Worm (Caenorhabditis elegans) whole organism, young adult: ENCODE data around the gene F07B10.4.

ENCODE experiments used
- B0035.1 ChIP-seq: sonication (generic microtip); optimal IDR thresholded peaks from 2 replicates; lab custom pipeline; 2016; ENCODE audit warnings: missing genetic modification characterization, mild to moderate bottlenecking, missing compliant biosample characterization, missing genotype, missing genetic modification reagents
- B0261.1 ChIP-seq: sonication (generic microtip); optimal IDR thresholded peaks from 2 replicates; lab custom pipeline; 2016; ENCODE audit warnings: mild to moderate bottlenecking, missing genetic modification characterization, moderate library complexity, missing compliant biosample characterization
- C06A6.2 ChIP-seq: fragments of 200-800 bp; sonication (Bioruptor generic); conservative IDR thresholded peaks from 2 replicates; pipeline ENCODE4 v1.3.6; 2022; ENCODE audit warnings: missing genetic modification characterization, missing compliant biosample characterization
- F10E7.11 ChIP-seq: sonication (generic microtip); optimal IDR thresholded peaks from 2 replicates; lab custom pipeline; 2017; ENCODE audit warnings: mild to moderate bottlenecking, missing genetic modification characterization, moderate library complexity, missing compliant biosample characterization
- F22D6.2 ChIP-seq: sonication (generic microtip); optimal IDR thresholded peaks from 2 replicates; lab custom pipeline; 2016; ENCODE audit warnings: mild to moderate bottlenecking, missing genetic modification characterization, missing compliant biosample characterization
- F37B4.10 ChIP-seq: fragments of 200-800 bp; sonication (Bioruptor generic); IDR thresholded peaks from 2 replicates; pipeline ENCODE4 v1.3.6; 2022; ENCODE audit warnings: missing genetic modification characterization, missing compliant biosample characterization
- F39B2.1 ChIP-seq: fragments of 200-800 bp; sonication (Bioruptor generic); IDR thresholded peaks from 2 replicates; pipeline ENCODE4 v1.3.6; 2022; ENCODE audit warnings: missing genetic modification reagents, missing genetic modification characterization, missing compliant biosample characterization
- F49E8.2 ChIP-seq: sonication (generic microtip); optimal IDR thresholded peaks from 3 replicates; lab custom pipeline; 2017; ENCODE audit warnings: missing genetic modification characterization, mild to moderate bottlenecking, missing compliant biosample characterization, antibody characterized with exemption, moderate library complexity; ENCODE audit not compliant: insufficient read depth
- F55B11.4 ChIP-seq: sonication (generic microtip); optimal IDR thresholded peaks from 2 replicates; lab custom pipeline; 2016; ENCODE audit warnings: missing compliant biosample characterization, missing genetic modification characterization, borderline replicate concordance; ENCODE audit not compliant: insufficient read depth
- F57C9.4 ChIP-seq: sonication (generic microtip); optimal IDR thresholded peaks from 2 replicates; lab custom pipeline; 2017; ENCODE audit warnings: mild to moderate bottlenecking, missing genetic modification characterization, missing compliant biosample characterization
- T07F8.4 ChIP-seq: sonication (generic microtip); optimal IDR thresholded peaks from 2 replicates; lab custom pipeline; 2016; ENCODE audit warnings: mild to moderate bottlenecking, missing genetic modification characterization, moderate library complexity, missing compliant biosample characterization
- Y53F4B.3 ChIP-seq: fragments of 200-800 bp; sonication (Bioruptor generic); IDR thresholded peaks from 2 replicates; pipeline ENCODE4 v1.3.6; 2022; ENCODE audit warnings: missing genetic modification reagents, missing genetic modification characterization, missing compliant biosample characterization
- Y79H2A.3 ChIP-seq: fragments of 200-800 bp; sonication (Bioruptor generic); conservative IDR thresholded peaks from 2 replicates; pipeline ENCODE4 v1.3.6; 2022; ENCODE audit warnings: missing genetic modification reagents, missing genetic modification characterization, missing compliant biosample characterization
- Y95B8A.8 ChIP-seq: fragments of 200-800 bp; sonication (Bioruptor generic); IDR thresholded peaks from 2 replicates; pipeline ENCODE4 v1.3.6; 2022; ENCODE audit warnings: missing genetic modification reagents, missing genetic modification characterization, missing compliant biosample characterization
- atf-7 ChIP-seq: sonication (generic microtip); optimal IDR thresholded peaks from 2 replicates; lab custom pipeline; 2017; ENCODE audit warnings: mild to moderate bottlenecking, missing genetic modification characterization, missing compliant biosample characterization
- athp-1 ChIP-seq: sonication (generic microtip); optimal IDR thresholded peaks from 2 replicates; lab custom pipeline; 2017; ENCODE audit warnings: mild to moderate bottlenecking, missing genetic modification characterization, missing compliant biosample characterization
- attf-3 ChIP-seq: fragments of 200-800 bp; sonication (Bioruptor generic); conservative IDR thresholded peaks from 2 replicates; pipeline ENCODE4 v1.3.6; 2022; ENCODE audit warnings: missing genetic modification reagents, missing genetic modification characterization, missing compliant biosample characterization
- attf-6 ChIP-seq: fragments of 200-800 bp; sonication (Bioruptor generic); IDR thresholded peaks from 2 replicates; pipeline ENCODE4 v1.3.6; 2022; ENCODE audit warnings: missing genetic modification reagents, missing genetic modification characterization, missing compliant biosample characterization
- cebp-1 ChIP-seq, 2 experiments: fragments of 200-800 bp in 1 of 2; sonication (Bioruptor generic) in 1 of 2; sonication (generic microtip) in 1 of 2; IDR thresholded peaks in 1 of 2; optimal IDR thresholded peaks in 1 of 2; 2 replicates each; pipeline versions ENCODE4 v1.3.6 to Lab custom; 2017 to 2022; ENCODE audit warnings: missing compliant biosample characterization in 2 of 2, missing genetic modification characterization in 2 of 2, mild to moderate bottlenecking in 1 of 2, missing genetic modification reagents in 1 of 2, moderate library complexity in 1 of 2
- ceh-40 ChIP-seq: fragments of 200-800 bp; sonication (Bioruptor generic); IDR thresholded peaks from 2 replicates; pipeline ENCODE4 v1.3.6; 2022; ENCODE audit warnings: missing genetic modification characterization, missing compliant biosample characterization
- ceh-58 ChIP-seq: fragments of 200-800 bp; sonication (Bioruptor generic); IDR thresholded peaks from 2 replicates; pipeline ENCODE4 v1.3.6; 2022; ENCODE audit warnings: missing genetic modification characterization, missing compliant biosample characterization
- ceh-79 ChIP-seq: sonication (generic microtip); optimal IDR thresholded peaks from 2 replicates; lab custom pipeline; 2017; ENCODE audit warnings: mild to moderate bottlenecking, missing genetic modification characterization, missing compliant biosample characterization
- egl-18 ChIP-seq: fragments of 200-800 bp; sonication (Bioruptor generic); IDR thresholded peaks from 2 replicates; pipeline ENCODE4 v1.3.6; 2022; ENCODE audit warnings: missing genetic modification reagents, missing genetic modification characterization, missing compliant biosample characterization
- ekl-4 ChIP-seq: fragments of 200-800 bp; sonication (Bioruptor generic); IDR thresholded peaks from 2 replicates; pipeline ENCODE4 v1.3.6; 2022; ENCODE audit warnings: missing genetic modification reagents, missing genetic modification characterization, missing compliant biosample characterization
- hlh-12 ChIP-seq: sonication (generic microtip); optimal IDR thresholded peaks from 2 replicates; lab custom pipeline; 2016; ENCODE audit warnings: missing genetic modification characterization, missing compliant biosample characterization
- hlh-26 ChIP-seq: fragments of 200-800 bp; sonication (Bioruptor generic); conservative IDR thresholded peaks from 2 replicates; pipeline ENCODE4 v1.3.6; 2022; ENCODE audit warnings: missing genetic modification reagents, missing genetic modification characterization, missing compliant biosample characterization
- hmg-20 ChIP-seq: fragments of 200-800 bp; sonication (Bioruptor generic); IDR thresholded peaks from 2 replicates; pipeline ENCODE4 v1.3.6; 2022; ENCODE audit warnings: missing genetic modification reagents, missing genetic modification characterization, missing compliant biosample characterization
- hsf-1 ChIP-seq: fragments of 200-800 bp; sonication (Bioruptor generic); IDR thresholded peaks from 2 replicates; pipeline ENCODE4 v1.3.6; 2022; ENCODE audit warnings: missing genetic modification reagents, missing genetic modification characterization, missing compliant biosample characterization
- let-526 ChIP-seq: fragments of 200-800 bp; sonication (Bioruptor generic); IDR thresholded peaks from 2 replicates; pipeline ENCODE4 v1.3.6; 2022; ENCODE audit warnings: missing genetic modification reagents, missing genetic modification characterization, missing compliant biosample characterization
- lin-35 ChIP-seq, 3 experiments: fragments of 150-350 bp in 2 of 3; sonication (generic microtip) in 1 of 3; optimal IDR thresholded peaks; 2 replicates each; lab custom pipeline; 2014 to 2018; ENCODE audit warnings: missing biosample characterization in 3 of 3, missing genetic modification characterization in 3 of 3, missing genetic modification reagents in 3 of 3
- lsl-1 ChIP-seq: fragments of 200-800 bp; sonication (Bioruptor generic); optimal IDR thresholded peaks from 2 replicates; lab custom pipeline; 2018; ENCODE audit warnings: mild to moderate bottlenecking, missing genetic modification characterization, moderate library complexity, missing compliant biosample characterization
- lsy-27 ChIP-seq: sonication (generic microtip); optimal IDR thresholded peaks from 2 replicates; lab custom pipeline; 2017; ENCODE audit warnings: missing genetic modification characterization, mild to moderate bottlenecking, missing compliant biosample characterization, antibody characterized with exemption, missing genotype, borderline replicate concordance; ENCODE audit not compliant: insufficient read depth
- madf-6 ChIP-seq: fragments of 200-800 bp; sonication (Bioruptor generic); IDR thresholded peaks from 2 replicates; pipeline ENCODE4 v1.3.6; 2022; ENCODE audit warnings: missing genetic modification reagents, missing genetic modification characterization, missing compliant biosample characterization
- mes-4 ChIP-seq: sonication (generic microtip); optimal IDR thresholded peaks from 2 replicates; lab custom pipeline; 2016; ENCODE audit warnings: missing genotype, missing genetic modification characterization, missing compliant biosample characterization
- mxl-1 ChIP-seq: sonication (generic microtip); optimal IDR thresholded peaks from 2 replicates; lab custom pipeline; 2016; ENCODE audit warnings: missing genetic modification characterization, missing compliant biosample characterization
- nfya-2 ChIP-seq: fragments of 200-800 bp; sonication (Bioruptor generic); IDR thresholded peaks from 2 replicates; pipeline ENCODE4 v1.3.6; 2022; ENCODE audit warnings: missing genetic modification reagents, missing genetic modification characterization, missing compliant biosample characterization
- nhr-179 ChIP-seq: sonication (generic microtip); optimal IDR thresholded peaks from 2 replicates; lab custom pipeline; 2016; ENCODE audit warnings: mild to moderate bottlenecking, missing genetic modification characterization, missing compliant biosample characterization
- nhr-80 ChIP-seq: sonication (generic microtip); optimal IDR thresholded peaks from 2 replicates; lab custom pipeline; 2016; ENCODE audit warnings: missing genetic modification characterization, missing compliant biosample characterization
- repo-1 ChIP-seq: sonication (generic microtip); optimal IDR thresholded peaks from 2 replicates; lab custom pipeline; 2017; ENCODE audit warnings: mild to moderate bottlenecking, missing genetic modification characterization, missing compliant biosample characterization
- rpc-1 ChIP-seq, 2 experiments: fragments of 150-350 bp in 1 of 2; sonication (generic microtip) in 1 of 2; optimal IDR thresholded peaks; 2 replicates each; lab custom pipeline; 2014 to 2018; ENCODE audit warnings: missing biosample characterization in 1 of 2, missing genetic modification characterization in 1 of 2, missing genetic modification reagents in 1 of 2, missing genotype in 1 of 2
- sdz-38 ChIP-seq: sonication (generic microtip); optimal IDR thresholded peaks from 2 replicates; lab custom pipeline; 2016; ENCODE audit warnings: missing genotype, missing genetic modification characterization, missing compliant biosample characterization
- snpc-1.1 ChIP-seq: sonication (generic microtip); optimal IDR thresholded peaks from 2 replicates; lab custom pipeline; 2017; ENCODE audit warnings: missing genetic modification characterization, mild to moderate bottlenecking, missing compliant biosample characterization, antibody characterized with exemption, moderate library complexity, missing genotype, missing genetic modification reagents; ENCODE audit not compliant: insufficient read depth
- tbx-9 ChIP-seq: sonication (generic microtip); optimal IDR thresholded peaks from 2 replicates; lab custom pipeline; 2016; ENCODE audit warnings: borderline replicate concordance, missing genetic modification characterization, inconsistent platforms, missing compliant biosample characterization
- unc-62 ChIP-seq: fragments of 150-350 bp; optimal IDR thresholded peaks from 2 replicates; lab custom pipeline; 2014; ENCODE audit warnings: missing biosample characterization, missing genetic modification reagents, missing genetic modification characterization
- ztf-22 ChIP-seq: fragments of 200-800 bp; sonication (Bioruptor generic); optimal IDR thresholded peaks from 2 replicates; lab custom pipeline; 2018; ENCODE audit warnings: mild to moderate bottlenecking, missing genetic modification characterization, moderate library complexity, missing compliant biosample characterization
- ztf-25 ChIP-seq: fragments of 200-800 bp; sonication (Bioruptor generic); IDR thresholded peaks from 2 replicates; pipeline ENCODE4 v1.3.6; 2022; ENCODE audit warnings: missing genetic modification reagents, missing genetic modification characterization, missing compliant biosample characterization
- ztf-28 ChIP-seq: fragments of 200-800 bp; sonication (Bioruptor generic); IDR thresholded peaks from 2 replicates; pipeline ENCODE4 v1.3.6; 2022; ENCODE audit warnings: missing genetic modification reagents, missing genetic modification characterization, missing compliant biosample characterization

The F07B10.4 gene

ce11 chrV:11228653-11229173, 34.2 kb downstream of the F07B10.4 start, which contains the start of gene pqn-70 (continued):
- 0 out of 2 replicates have a peak, but pooled peaks have one; percentile 7 for TF ChIP-seq Y95B8A.8 (GFP tag; lab: Robert Waterston, UW)
- no peak for TF ChIP-seq ztf-22 (GFP tag; lab: Kevin White, UChicago)
- peak; percentile 55 for TF ChIP-seq nhr-80
- TF ChIP-seq F39B2.1 (GFP tag; lab: Robert Waterston, UW) = no peak
- TF ChIP-seq F10E7.11 (tag; lab: Kevin White, UChicago) = no peak
- no peak for TF ChIP-seq rpc-1 (optimal IDR thresholded peaks at IDR 0.05; lab: Kevin White, UChicago)
- TF ChIP-seq rpc-1 (tag; optimal IDR thresholded peaks at IDR 0.05; lab: Kevin White, UChicago) = no peak
- TF ChIP-seq unc-62 = no peak
- TF ChIP-seq ceh-79 (tag; lab: Kevin White, UChicago) = no peak
- TF ChIP-seq F37B4.10 = no peak
- TF ChIP-seq mes-4 (tag; lab: Kevin White, UChicago) = no peak
- TF ChIP-seq let-526 (GFP tag; lab: Robert Waterston, UW) = 0 out of 2 replicates have a peak, but pooled peaks have one; percentile 53
- peak; percentile 19 for TF ChIP-seq atf-7 (tag; lab: Kevin White, UChicago)
- TF ChIP-seq B0261.1 (tag; lab: Kevin White, UChicago) = no peak
- TF ChIP-seq T07F8.4 (tag; lab: Kevin White, UChicago) = no peak
- TF ChIP-seq F57C9.4 = no peak
- TF ChIP-seq nhr-179 = no peak
- TF ChIP-seq lsl-1 (GFP tag; lab: Kevin White, UChicago) = peak; percentile 28
- TF ChIP-seq F22D6.2 (tag; lab: Kevin White, UChicago) = no peak
- TF ChIP-seq repo-1 (tag; lab: Kevin White, UChicago) = no peak
- TF ChIP-seq ceh-40 (GFP tag; lab: Robert Waterston, UW) = no peak
- peak; percentile 52; the same call in 1 of the 2 replicates for TF ChIP-seq attf-3 (GFP tag; lab: Robert Waterston, UW)
- TF ChIP-seq egl-18 (GFP tag; lab: Robert Waterston, UW) = no peak
- TF ChIP-seq athp-1 (tag; lab: Kevin White, UChicago) = peak; percentile 33
- no peak for TF ChIP-seq nfya-2 (GFP tag; lab: Robert Waterston, UW)
- TF ChIP-seq cebp-1 (GFP tag; IDR thresholded peaks at IDR 0.05; lab: Robert Waterston, UW) = peak; percentile 8; the same call in 1 of the 2 replicates
- no peak for TF ChIP-seq cebp-1 (tag; optimal IDR thresholded peaks at IDR 0.05; lab: Kevin White, UChicago)
- no peak for TF ChIP-seq lin-35 (GFP tag; optimal IDR thresholded peaks at IDR 0.05; lab: Kevin White, UChicago)
- no peak for TF ChIP-seq hmg-20 (GFP tag; lab: Robert Waterston, UW)
- no peak for TF ChIP-seq ztf-25 (GFP tag; lab: Robert Waterston, UW)
- TF ChIP-seq F49E8.2 (tag; lab: Kevin White, UChicago) = no peak
- no peak for TF ChIP-seq snpc-1.1 (tag; lab: Kevin White, UChicago)
- no peak for TF ChIP-seq sdz-38
- TF ChIP-seq ceh-58 = no peak
- TF ChIP-seq ztf-28 = no peak
- no peak; the same call in 1 of the 2 replicates for TF ChIP-seq madf-6
- no peak for TF ChIP-seq Y53F4B.3 (GFP tag; lab: Robert Waterston, UW)
- TF ChIP-seq attf-6 (GFP tag; lab: Robert Waterston, UW) = no peak
- no peak for TF ChIP-seq F55B11.4 (tag; lab: Kevin White, UChicago)
- no peak for TF ChIP-seq lsy-27 (tag; lab: Kevin White, UChicago)
- no peak for TF ChIP-seq hlh-12 (tag; lab: Kevin White, UChicago)
- TF ChIP-seq tbx-9 = no peak
- peak; percentile 79 for TF ChIP-seq ekl-4 (GFP tag; lab: Robert Waterston, UW)
- TF ChIP-seq hsf-1 (GFP tag; lab: Robert Waterston, UW) = no peak
- peak; percentile 33 for TF ChIP-seq B0035.1 (tag; lab: Kevin White, UChicago)
- TF ChIP-seq C06A6.2 = 0 out of 2 replicates have a peak, but pooled peaks have one; percentile 22
- no peak for TF ChIP-seq mxl-1 (tag; lab: Kevin White, UChicago)
- TF ChIP-seq Y79H2A.3 (GFP tag; lab: Robert Waterston, UW) = no peak
- no peak for TF ChIP-seq hlh-26 (GFP tag; lab: Robert Waterston, UW)
